Fruit fly (Drosophila melanogaster) whole organism, embryonic: Measurements from ENCODE around the gene CG33784.

Source experiments
- Awh ChIP-seq: fragments of 200-800 bp; sonication (Bioruptor generic); IDR thresholded peaks from 2 replicates; pipeline ENCODE4, ENCODE4 v1.3.6; 2022; ENCODE audit warnings: missing biosample characterization, missing genetic modification characterization
- CG13894 ChIP-seq: fragments of 200-800 bp; sonication (Bioruptor generic); optimal IDR thresholded peaks from 3 replicates; lab custom pipeline; 2018; ENCODE audit warnings: missing biosample characterization, mild to moderate bottlenecking, missing genetic modification characterization, moderate library complexity
- CG15479 ChIP-seq: fragments of 200-800 bp; sonication (Bioruptor generic); optimal IDR thresholded peaks from 3 replicates; lab custom pipeline; 2019; ENCODE audit warnings: missing biosample characterization, mild to moderate bottlenecking, missing genetic modification characterization, moderate library complexity
- CG2199 ChIP-seq: fragments of 200-800 bp; sonication (Bioruptor generic); IDR thresholded peaks from 3 replicates; pipeline ENCODE4 v1.3.6; 2022; ENCODE audit warnings: missing biosample characterization, missing genetic modification characterization
- CG7928 ChIP-seq: fragments of 200-800 bp; sonication (Bioruptor generic); optimal IDR thresholded peaks from 2 replicates; lab custom pipeline; 2017; ENCODE audit warnings: missing biosample characterization, mild to moderate bottlenecking, missing genetic modification characterization
- CTCF ChIP-seq: fragments of 200-800 bp; sonication (Bioruptor generic); optimal IDR thresholded peaks from 2 replicates; lab custom pipeline; 2017; ENCODE audit warnings: missing biosample characterization, mild to moderate bottlenecking, missing genetic modification characterization, moderate library complexity
- Ets65A ChIP-seq: fragments of 200-800 bp; sonication (Bioruptor generic); peaks from one replicate; lab custom pipeline; 2016; ENCODE audit warnings: missing biosample characterization, missing genetic modification characterization
- Gug ChIP-seq: fragments of 200-800 bp; sonication (Bioruptor generic); IDR thresholded peaks from 4 replicates; pipeline ENCODE4 v1.3.6; 2022; ENCODE audit warnings: missing biosample characterization, missing genetic modification characterization
- MBD-R2 ChIP-seq: fragments of 200-800 bp; sonication (Bioruptor generic); IDR thresholded peaks from 2 replicates; pipeline ENCODE4 v1.3.6; 2022; ENCODE audit warnings: missing biosample characterization, missing genetic modification characterization
- chinmo ChIP-seq: fragments of 200-800 bp; sonication (Bioruptor generic); IDR thresholded peaks from 4 replicates; pipeline ENCODE4 v1.3.6; 2022; ENCODE audit warnings: missing biosample characterization, missing genetic modification characterization; ENCODE audit not compliant: partially characterized antibody
- exex ChIP-seq: fragments of 200-800 bp; sonication (Bioruptor generic); optimal IDR thresholded peaks from 4 replicates; lab custom pipeline; 2018; ENCODE audit warnings: missing biosample characterization, mild to moderate bottlenecking, missing genetic modification characterization, moderate library complexity
- grn ChIP-seq: fragments of 200-800 bp; sonication (Bioruptor generic); optimal IDR thresholded peaks from 3 replicates; lab custom pipeline; 2017; ENCODE audit warnings: missing biosample characterization, missing genetic modification characterization
- gro ChIP-seq: fragments of 200-800 bp; sonication (Bioruptor generic); optimal IDR thresholded peaks from 2 replicates; lab custom pipeline; 2016; ENCODE audit warnings: missing biosample characterization, missing genetic modification characterization
- gsb ChIP-seq: fragments of 200-800 bp; sonication (Bioruptor generic); IDR thresholded peaks from 2 replicates; pipeline ENCODE4 v1.3.6; 2022; ENCODE audit warnings: missing biosample characterization, missing genetic modification characterization
- h ChIP-seq: fragments of >200 bp; optimal IDR thresholded peaks from 2 replicates; lab custom pipeline; 2017
- nom ChIP-seq: fragments of 200-800 bp; sonication (Bioruptor generic); optimal IDR thresholded peaks from 2 replicates; lab custom pipeline; 2017; ENCODE audit warnings: missing biosample characterization, missing genetic modification characterization, mild to moderate bottlenecking, moderate library complexity, missing genetic modification reagents
- sens ChIP-seq: fragments of 200-800 bp; sonication (Bioruptor generic); peaks from one replicate; lab custom pipeline; 2016; ENCODE audit warnings: missing biosample characterization, missing genetic modification characterization
- sug ChIP-seq: fragments of 200-800 bp; optimal IDR thresholded peaks from 2 replicates; lab custom pipeline; 2019; ENCODE audit warnings: missing biosample characterization, mild to moderate bottlenecking, missing genetic modification characterization, moderate library complexity
- zen ChIP-seq: fragments of 200-800 bp; sonication (Bioruptor generic); optimal IDR thresholded peaks from 3 replicates; lab custom pipeline; 2018; ENCODE audit warnings: missing biosample characterization, mild to moderate bottlenecking, missing genetic modification characterization, moderate library complexity

Gene CG33784

DNA sequence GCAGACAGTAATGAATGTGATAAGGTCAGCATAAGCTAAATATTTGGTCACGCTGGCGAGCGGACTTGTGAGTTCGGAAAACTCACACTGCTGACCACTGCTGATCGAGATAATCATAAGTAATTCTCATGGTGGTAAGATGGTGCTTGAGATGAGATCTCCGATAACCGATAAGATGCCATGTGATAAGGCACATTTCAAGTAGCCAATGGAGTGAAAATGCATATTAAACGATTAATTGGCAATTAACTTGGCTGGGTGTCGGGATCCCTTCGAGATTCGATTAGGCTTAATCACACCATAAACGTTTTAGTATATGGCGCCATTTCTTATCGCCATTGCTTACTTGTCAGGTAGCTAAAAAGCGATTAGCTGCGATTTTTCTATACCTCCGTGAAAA lies 46.0 kb downstream of the CG33784 start:
- TF ChIP-seq gro (GFP tag; lab: Kevin White, UChicago) (peak; percentile 42), exex (tag; lab: Kevin White, UChicago) (peak; percentile 98), sens (GFP tag; lab: Kevin White, UChicago) (peak; percentile 52), grn (GFP tag; lab: Kevin White, UChicago) (peak; percentile 98), sug (tag; lab: Kevin White, UChicago) (peak; percentile 91), Awh (GFP tag; lab: Robert Waterston, UW) (no peak), CG15479 (peak; percentile 58), CTCF (GFP tag; lab: Kevin White, UChicago) (no peak), CG2199 (no peak), zen (tag; lab: Kevin White, UChicago) (peak; percentile 66)

DNA sequence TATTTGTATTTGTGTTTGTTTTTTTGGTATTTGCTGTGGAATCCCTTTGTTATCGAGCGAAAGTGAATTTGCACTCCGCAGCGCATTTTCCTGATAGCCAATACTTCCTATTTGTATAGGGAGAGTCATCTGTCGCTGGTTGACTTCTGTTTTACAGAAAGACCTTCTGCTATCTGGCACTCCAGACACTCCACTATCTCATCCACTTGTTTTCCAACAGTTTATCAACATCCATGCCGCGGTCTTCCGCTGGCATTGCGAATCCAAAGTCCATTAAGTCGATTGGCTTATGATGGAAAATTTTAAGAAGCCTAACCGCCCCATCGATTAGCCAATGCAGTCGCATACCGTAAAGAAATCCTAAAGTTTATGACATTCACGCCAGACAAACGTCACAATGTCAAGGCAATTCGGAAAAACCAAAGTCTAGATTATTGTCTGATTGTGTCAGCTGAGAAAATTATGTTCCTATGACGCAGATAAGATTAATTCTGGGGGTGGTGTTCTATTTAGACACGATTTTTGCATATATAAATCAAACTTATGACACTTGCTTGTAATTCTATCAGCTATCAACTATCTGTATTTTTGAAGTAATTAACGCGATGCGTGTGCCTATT lies 47.3 kb downstream of the CG33784 start:
- TF ChIP-seq sens (GFP tag; lab: Kevin White, UChicago): peak; percentile 31
- TF ChIP-seq CG7928: no peak
- TF ChIP-seq CG15479: peak; percentile 89
- TF ChIP-seq h (lab: Kevin White, UChicago): no peak
- TF ChIP-seq exex (tag; lab: Kevin White, UChicago): peak; percentile 44
- no peak for TF ChIP-seq Gug (GFP tag; lab: Robert Waterston, UW)
- 0 out of 2 replicates have a peak, but pooled peaks have one; percentile 8 for TF ChIP-seq gsb (GFP tag; lab: Robert Waterston, UW)
- peak; percentile 46 for TF ChIP-seq Ets65A (GFP tag; lab: Kevin White, UChicago)
- TF ChIP-seq nom (GFP tag; lab: Kevin White, UChicago): peak; percentile 74

DNA sequence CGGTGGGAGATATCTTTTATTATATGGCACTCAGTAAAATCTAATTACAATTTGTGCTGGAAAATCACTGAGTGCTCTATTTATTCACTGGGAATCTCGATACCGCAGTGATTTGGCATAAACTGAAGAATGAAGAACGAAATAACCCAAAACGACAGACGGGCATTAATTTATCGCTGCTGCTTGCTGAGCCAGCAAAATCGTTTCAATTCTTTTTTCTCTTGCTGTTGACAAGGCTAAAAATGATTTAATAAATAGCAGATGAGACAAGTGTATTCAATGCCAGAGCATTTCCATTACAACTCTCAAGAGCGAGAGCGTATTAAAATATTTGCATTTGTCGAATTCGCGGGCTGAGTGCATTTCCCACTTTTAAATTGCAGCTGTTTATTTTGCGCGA lies 48.1 kb downstream of the CG33784 start:
- TF ChIP-seq CG13894 (peak; percentile 6), chinmo (0 out of 4 replicates have a peak, but pooled peaks have one; percentile 24), MBD-R2 (GFP tag; lab: Robert Waterston, UW) (no peak)
